Worm (Caenorhabditis elegans) whole organism, mixed stage, embryonic: Measurements from ENCODE around the gene pqn-65.

ENCODE experiments used
- M03D4.4 ChIP-seq: sonication (generic microtip); optimal IDR thresholded peaks from 2 replicates; lab custom pipeline; 2017; ENCODE audit warnings: mild to moderate bottlenecking, missing genetic modification characterization, missing compliant biosample characterization
- bed-3 ChIP-seq: fragments of 200-800 bp; sonication (Bioruptor generic); optimal IDR thresholded peaks from 3 replicates; lab custom pipeline; 2018; ENCODE audit warnings: mild to moderate bottlenecking, missing genetic modification characterization, moderate library complexity, missing compliant biosample characterization
- blmp-1 ChIP-seq: fragments of 150-350 bp; optimal IDR thresholded peaks from 2 replicates; lab custom pipeline; 2014; ENCODE audit warnings: missing biosample characterization, missing genetic modification characterization
- ceh-83 ChIP-seq: fragments of 200-800 bp; sonication (Bioruptor generic); optimal IDR thresholded peaks from 2 replicates; lab custom pipeline; 2018; ENCODE audit warnings: mild to moderate bottlenecking, missing genetic modification characterization, missing compliant biosample characterization
- ces-1 ChIP-seq: fragments of 150-350 bp; optimal IDR thresholded peaks from 2 replicates; lab custom pipeline; 2014; ENCODE audit warnings: missing biosample characterization, missing genetic modification reagents, missing genetic modification characterization
- cnd-1 ChIP-seq: fragments of 200-800 bp; sonication (Bioruptor generic); optimal IDR thresholded peaks from 2 replicates; lab custom pipeline; 2018; ENCODE audit warnings: mild to moderate bottlenecking, missing genetic modification characterization, missing compliant biosample characterization
- drap-1 ChIP-seq: fragments of 200-800 bp; sonication (Bioruptor generic); optimal IDR thresholded peaks from 3 replicates; lab custom pipeline; 2018; ENCODE audit warnings: mild to moderate bottlenecking, missing genetic modification characterization, missing compliant biosample characterization
- elt-1 ChIP-seq: sonication (generic microtip); optimal IDR thresholded peaks from 2 replicates; lab custom pipeline; 2017; ENCODE audit warnings: missing genetic modification characterization, mild to moderate bottlenecking, missing compliant biosample characterization, antibody characterized with exemption, moderate library complexity, borderline replicate concordance; ENCODE audit not compliant: insufficient read depth
- elt-3 ChIP-seq: fragments of 150-350 bp; optimal IDR thresholded peaks from 2 replicates; lab custom pipeline; 2014; ENCODE audit warnings: missing biosample characterization, missing genetic modification characterization
- ham-2 ChIP-seq: fragments of 200-800 bp; sonication (Bioruptor generic); optimal IDR thresholded peaks from 2 replicates; lab custom pipeline; 2018; ENCODE audit warnings: mild to moderate bottlenecking, missing genetic modification characterization, missing compliant biosample characterization
- hlh-1 ChIP-seq: fragments of 150-350 bp; optimal IDR thresholded peaks from 2 replicates; lab custom pipeline; 2014; ENCODE audit warnings: missing biosample characterization, missing genetic modification reagents, missing genetic modification characterization
- lin-13 ChIP-seq: fragments of 150-350 bp; optimal IDR thresholded peaks from 2 replicates; lab custom pipeline; 2014; ENCODE audit warnings: missing biosample characterization, missing genetic modification characterization
- lin-32 ChIP-seq: fragments of 200-800 bp; sonication (Bioruptor generic); optimal IDR thresholded peaks from 2 replicates; lab custom pipeline; 2018; ENCODE audit warnings: mild to moderate bottlenecking, missing genetic modification characterization, missing compliant biosample characterization
- mab-5 ChIP-seq: fragments of 150-350 bp; optimal IDR thresholded peaks from 2 replicates; lab custom pipeline; 2014; ENCODE audit warnings: missing biosample characterization, missing genetic modification characterization
- mep-1 ChIP-seq: fragments of 150-350 bp; optimal IDR thresholded peaks from 2 replicates; lab custom pipeline; 2017; ENCODE audit warnings: missing biosample characterization, missing genetic modification reagents, missing genetic modification characterization, inconsistent platforms
- nhr-12 ChIP-seq: fragments of 150-350 bp; optimal IDR thresholded peaks from 2 replicates; lab custom pipeline; 2014; ENCODE audit warnings: missing biosample characterization, missing genetic modification characterization
- nhr-28 ChIP-seq: fragments of 150-350 bp; optimal IDR thresholded peaks from 2 replicates; lab custom pipeline; 2014; ENCODE audit warnings: missing biosample characterization, missing genetic modification characterization
- nhr-76 ChIP-seq: sonication (generic microtip); optimal IDR thresholded peaks from 2 replicates; lab custom pipeline; 2017; ENCODE audit warnings: missing biosample characterization, missing genetic modification characterization
- pha-4 ChIP-seq: fragments of 150-350 bp; optimal IDR thresholded peaks from 2 replicates; lab custom pipeline; 2018; ENCODE audit warnings: missing biosample characterization, missing genetic modification reagents, missing genetic modification characterization
- sem-2 ChIP-seq: fragments of 200-800 bp; sonication (Bioruptor generic); optimal IDR thresholded peaks from 2 replicates; lab custom pipeline; 2018; ENCODE audit warnings: mild to moderate bottlenecking, missing genetic modification characterization, missing compliant biosample characterization
- snpc-4 ChIP-seq: fragments of 150-350 bp; optimal IDR thresholded peaks from 2 replicates; lab custom pipeline; 2014; ENCODE audit warnings: missing biosample characterization, missing genetic modification characterization
- sptf-1 ChIP-seq: sonication (generic microtip); optimal IDR thresholded peaks from 2 replicates; lab custom pipeline; 2017; ENCODE audit warnings: mild to moderate bottlenecking, missing genetic modification characterization, moderate library complexity, missing compliant biosample characterization
- unc-120 ChIP-seq: sonication (generic microtip); optimal IDR thresholded peaks from 2 replicates; lab custom pipeline; 2017; ENCODE audit warnings: missing genetic modification characterization, missing compliant biosample characterization; ENCODE audit not compliant: poor library complexity, severe bottlenecking
- unc-39 ChIP-seq: fragments of 150-350 bp; optimal IDR thresholded peaks from 2 replicates; lab custom pipeline; 2014; ENCODE audit warnings: missing biosample characterization, missing genetic modification characterization
- unc-62 ChIP-seq: fragments of 150-350 bp; optimal IDR thresholded peaks from 2 replicates; lab custom pipeline; 2014; ENCODE audit warnings: missing biosample characterization, missing genetic modification reagents, missing genetic modification characterization
- zip-8 ChIP-seq: fragments of 150-350 bp; optimal IDR thresholded peaks from 2 replicates; lab custom pipeline; 2014; ENCODE audit warnings: missing biosample characterization, missing genetic modification characterization
- ztf-11 ChIP-seq: fragments of 150-350 bp; optimal IDR thresholded peaks from 2 replicates; lab custom pipeline; 2014; ENCODE audit warnings: missing biosample characterization, missing genetic modification characterization

Gene pqn-65

ce11 chrX:4662293-4662825, 42.9 kb upstream of the pqn-65 start (continued):
- TF ChIP-seq sem-2 (GFP tag; lab: Kevin White, UChicago) (no peak), ceh-83 (GFP tag; lab: Kevin White, UChicago) (no peak), snpc-4 (tag; lab: Kevin White, UChicago) (no peak)

- TF ChIP-seq mab-5 (tag; lab: Kevin White, UChicago) (no peak), unc-62 (no peak), snpc-4 (tag; lab: Kevin White, UChicago) (no peak), pha-4 (tag; lab: Kevin White, UChicago) (no peak), unc-120 (no peak), ces-1 (GFP tag; lab: Kevin White, UChicago) (no peak), nhr-76 (tag; lab: Kevin White, UChicago) (no peak), elt-3 (tag; lab: Kevin White, UChicago) (no peak), zip-8 (tag; lab: Kevin White, UChicago) (no peak)
Measured at ce11 chrX:4660268-4660880, 40.9 kb upstream of the pqn-65 start, which contains the start of gene nhr-45. nhr-45 (minus strand) TSS chrX:4660318.

- no peak for TF ChIP-seq lin-32 (GFP tag; lab: Kevin White, UChicago)
- TF ChIP-seq cnd-1: no peak
- no peak for TF ChIP-seq ceh-83 (GFP tag; lab: Kevin White, UChicago)
- TF ChIP-seq nhr-28: no peak
- no peak for TF ChIP-seq sptf-1
- TF ChIP-seq unc-39 (tag; lab: Kevin White, UChicago): no peak
- no peak for TF ChIP-seq drap-1 (GFP tag; lab: Kevin White, UChicago)
- TF ChIP-seq nhr-12 (tag; lab: Kevin White, UChicago): no peak
- TF ChIP-seq unc-120: no peak
- TF ChIP-seq unc-62: no peak
- no peak for TF ChIP-seq ces-1 (GFP tag; lab: Kevin White, UChicago)
- TF ChIP-seq mab-5 (tag; lab: Kevin White, UChicago): no peak
- no peak for TF ChIP-seq blmp-1
- no peak for TF ChIP-seq lin-13
- TF ChIP-seq bed-3 (GFP tag; lab: Kevin White, UChicago): no peak
- TF ChIP-seq ham-2 (GFP tag; lab: Kevin White, UChicago): no peak
- TF ChIP-seq, all 35 proteins: peak for 0
Measured at ce11 chrX:4658706-4659105, 39.3 kb upstream of the pqn-65 start.

ce11 chrX:4658303-4658702, 38.9 kb upstream of the pqn-65 start:
- TF ChIP-seq sptf-1: no peak
- no peak for TF ChIP-seq mep-1 (tag; lab: Kevin White, UChicago)
- no peak for TF ChIP-seq zip-8 (tag; lab: Kevin White, UChicago)
- no peak for TF ChIP-seq nhr-76 (tag; lab: Kevin White, UChicago)
- no peak for TF ChIP-seq nhr-12 (tag; lab: Kevin White, UChicago)
- TF ChIP-seq ztf-11 (tag; lab: Kevin White, UChicago): no peak
- no peak for TF ChIP-seq sem-2 (GFP tag; lab: Kevin White, UChicago)
- TF ChIP-seq lin-13: no peak
- no peak for TF ChIP-seq lin-32 (GFP tag; lab: Kevin White, UChicago)
- TF ChIP-seq hlh-1 (tag; lab: Kevin White, UChicago): no peak
- TF ChIP-seq ces-1 (GFP tag; lab: Kevin White, UChicago): no peak
- no peak for TF ChIP-seq M03D4.4 (tag; lab: Kevin White, UChicago)
- no peak for TF ChIP-seq nhr-28
- no peak for TF ChIP-seq mab-5 (tag; lab: Kevin White, UChicago)
- TF ChIP-seq unc-120: no peak
- TF ChIP-seq ceh-83 (GFP tag; lab: Kevin White, UChicago): no peak
- no peak for TF ChIP-seq blmp-1

ce11 chrX:4657577-4657976, 38.1 kb upstream of the pqn-65 start:
- TF ChIP-seq elt-1 (tag; lab: Kevin White, UChicago): no peak

- no peak for TF ChIP-seq blmp-1
- no peak for TF ChIP-seq ztf-11 (tag; lab: Kevin White, UChicago)
- TF ChIP-seq unc-62: no peak
- TF ChIP-seq, all 35 proteins: peak for 0
Measured at ce11 chrX:4654057-4654456, 34.6 kb upstream of the pqn-65 start, which contains the start of gene ceh-1. ceh-1 (minus strand) TSS chrX:4654157.
